Fruit fly (Drosophila melanogaster) whole organism, embryonic: ENCODE data around the gene CG43339.
A peak's percentile ranks its signal among the peaks of the same experiment; 100 is the strongest.

Experiments used
- CG10366 ChIP-seq: fragments of 200-800 bp; sonication (Bioruptor generic); IDR thresholded peaks from 2 replicates; pipeline ENCODE4 v1.3.6; 2022; ENCODE audit warnings: missing biosample characterization, missing genetic modification characterization
- CG10565 ChIP-seq: fragments of 200-800 bp; sonication (Bioruptor generic); optimal IDR thresholded peaks from 3 replicates; lab custom pipeline; 2016; ENCODE audit warnings: missing biosample characterization, mild to moderate bottlenecking, missing genetic modification characterization
- CG10959 ChIP-seq: fragments of 200-800 bp; sonication (Bioruptor generic); IDR thresholded peaks from 2 replicates; pipeline ENCODE4 v1.3.6; 2022; ENCODE audit warnings: missing biosample characterization, missing genetic modification characterization
- CG11456 ChIP-seq: fragments of 200-800 bp; sonication (Bioruptor generic); IDR thresholded peaks from 3 replicates; pipeline ENCODE4 v1.3.6; 2022; ENCODE audit warnings: missing biosample characterization, missing genetic modification characterization
- CG15011 ChIP-seq: fragments of 200-800 bp; sonication (Bioruptor generic); optimal IDR thresholded peaks from 3 replicates; lab custom pipeline; 2018; ENCODE audit warnings: missing biosample characterization, mild to moderate bottlenecking, missing genetic modification characterization
- CG1647 ChIP-seq: fragments of 200-800 bp; sonication (Bioruptor generic); optimal IDR thresholded peaks from 3 replicates; lab custom pipeline; 2016; ENCODE audit warnings: missing biosample characterization, missing genetic modification characterization
- CG17359 ChIP-seq: fragments of 200-800 bp; sonication (Bioruptor generic); optimal IDR thresholded peaks from 3 replicates; lab custom pipeline; 2018; ENCODE audit warnings: missing biosample characterization, mild to moderate bottlenecking, missing genetic modification characterization, moderate library complexity
- CG17361 ChIP-seq: fragments of 200-800 bp; sonication (Bioruptor generic); IDR thresholded peaks from 3 replicates; pipeline ENCODE4 v1.3.6; 2022; ENCODE audit warnings: missing biosample characterization, missing genetic modification characterization
- CG18619 ChIP-seq: fragments of 200-800 bp; sonication (Bioruptor generic); optimal IDR thresholded peaks from 3 replicates; lab custom pipeline; 2017; ENCODE audit warnings: missing biosample characterization, mild to moderate bottlenecking, missing genetic modification characterization
- CG31224 ChIP-seq: fragments of 200-800 bp; sonication (Bioruptor generic); IDR thresholded peaks from 2 replicates; pipeline ENCODE4 v1.3.6; 2022; ENCODE audit warnings: missing biosample characterization, missing genetic modification characterization
- CG31441 ChIP-seq: fragments of 200-800 bp; sonication (Bioruptor generic); IDR thresholded peaks from 2 replicates; pipeline ENCODE4 v1.3.6; 2022; ENCODE audit warnings: missing biosample characterization, missing genetic modification characterization
- CG32772 ChIP-seq: fragments of 200-800 bp; sonication (Bioruptor generic); IDR thresholded peaks from 2 replicates; pipeline ENCODE4 v1.3.6; 2022; ENCODE audit warnings: missing biosample characterization, missing genetic modification characterization
- CG3838 ChIP-seq: fragments of 200-800 bp; sonication (Bioruptor generic); optimal IDR thresholded peaks from 3 replicates; lab custom pipeline; 2016; ENCODE audit warnings: missing biosample characterization, missing genetic modification characterization
- CG4854 ChIP-seq: fragments of 200-800 bp; sonication (Bioruptor generic); optimal IDR thresholded peaks from 2 replicates; lab custom pipeline; 2016; ENCODE audit warnings: missing biosample characterization, missing genetic modification characterization, inconsistent platforms
- CG5180 ChIP-seq: fragments of 200-800 bp; sonication (Bioruptor generic); optimal IDR thresholded peaks from 3 replicates; lab custom pipeline; 2017; ENCODE audit warnings: missing biosample characterization, missing genetic modification characterization, mild to moderate bottlenecking, moderate library complexity, missing genetic modification reagents
- CG6765 ChIP-seq: fragments of 200-800 bp; sonication (Bioruptor generic); optimal IDR thresholded peaks from 3 replicates; lab custom pipeline; 2017; ENCODE audit warnings: missing biosample characterization, mild to moderate bottlenecking, missing genetic modification characterization
- CG7372 ChIP-seq: fragments of 200-800 bp; sonication (Bioruptor generic); IDR thresholded peaks from 2 replicates; pipeline ENCODE4 v1.3.6; 2022; ENCODE audit warnings: missing biosample characterization, missing genetic modification characterization
- CG9437 ChIP-seq: fragments of 200-800 bp; sonication (Bioruptor generic); optimal IDR thresholded peaks from 2 replicates; lab custom pipeline; 2018; ENCODE audit warnings: missing biosample characterization, mild to moderate bottlenecking, missing genetic modification characterization
- CG9609 ChIP-seq: fragments of 200-800 bp; sonication (Bioruptor generic); optimal IDR thresholded peaks from 3 replicates; lab custom pipeline; 2016; ENCODE audit warnings: missing biosample characterization, missing genetic modification characterization
- Doc2 ChIP-seq: fragments of 200-800 bp; sonication (Bioruptor generic); IDR thresholded peaks from 2 replicates; pipeline ENCODE4 v1.3.6; 2022; ENCODE audit warnings: missing biosample characterization, missing genetic modification characterization
- E2f2 ChIP-seq: fragments of 200-800 bp; sonication (Bioruptor generic); IDR thresholded peaks from 2 replicates; pipeline ENCODE4 v1.3.6; 2022; ENCODE audit warnings: missing biosample characterization, missing genetic modification characterization
- H2.0 ChIP-seq: fragments of 200-800 bp; sonication (Bioruptor generic); IDR thresholded peaks from 2 replicates; pipeline ENCODE4 v1.3.6; 2022; ENCODE audit warnings: missing biosample characterization, missing genetic modification characterization
- HLH54F ChIP-seq: fragments of 200-800 bp; sonication (Bioruptor generic); optimal IDR thresholded peaks from 3 replicates; lab custom pipeline; 2016; ENCODE audit warnings: missing biosample characterization, missing genetic modification characterization
- Lpt ChIP-seq: fragments of >200 bp; optimal IDR thresholded peaks from 2 replicates; lab custom pipeline; 2018; ENCODE audit warnings: missing biosample characterization, missing genetic modification characterization
- NFAT ChIP-seq: fragments of 200-800 bp; sonication (Bioruptor generic); IDR thresholded peaks from 2 replicates; pipeline ENCODE4 v1.3.6; 2022; ENCODE audit warnings: missing biosample characterization, missing genetic modification characterization
- Nf-YC ChIP-seq: fragments of 200-800 bp; optimal IDR thresholded peaks from 3 replicates; lab custom pipeline; 2019; ENCODE audit warnings: missing biosample characterization, mild to moderate bottlenecking, missing genetic modification characterization, moderate library complexity
- Tbp ChIP-seq: fragments of >200 bp; optimal IDR thresholded peaks from 2 replicates; lab custom pipeline; 2018; ENCODE audit warnings: missing biosample characterization, missing genetic modification characterization
- Xrp1 ChIP-seq: fragments of 200-800 bp; sonication (Bioruptor generic); IDR thresholded peaks from 2 replicates; pipeline ENCODE4 v1.3.6; 2022; ENCODE audit warnings: missing biosample characterization, missing genetic modification characterization
- bowl ChIP-seq: fragments of 200-800 bp; sonication (Bioruptor generic); IDR thresholded peaks from 2 replicates; pipeline ENCODE4 v1.3.6; 2022; ENCODE audit warnings: missing biosample characterization, missing genetic modification characterization
- bsh ChIP-seq, 2 experiments: fragments of 200-800 bp; sonication (Bioruptor generic); optimal IDR thresholded peaks; 2 replicates each; lab custom pipeline; 2017 to 2018; ENCODE audit warnings: mild to moderate bottlenecking in 2 of 2, missing biosample characterization in 2 of 2, missing genetic modification characterization in 2 of 2, moderate library complexity in 1 of 2
- chif ChIP-seq, 2 experiments: fragments of 200-800 bp; sonication (Bioruptor generic); optimal IDR thresholded peaks; 3 replicates each; lab custom pipeline; 2016; ENCODE audit warnings: missing biosample characterization in 2 of 2, missing genetic modification characterization in 2 of 2
- chn ChIP-seq: fragments of 200-800 bp; sonication (Bioruptor generic); optimal IDR thresholded peaks from 2 replicates; lab custom pipeline; 2016; ENCODE audit warnings: missing biosample characterization, missing genetic modification characterization
- crp ChIP-seq, 2 experiments: fragments of 200-800 bp; sonication (Bioruptor generic); optimal IDR thresholded peaks; 2 replicates in 1 of 2; 3 replicates in 1 of 2; lab custom pipeline; 2017; ENCODE audit warnings: missing biosample characterization in 2 of 2, missing genetic modification characterization in 2 of 2, mild to moderate bottlenecking in 1 of 2, moderate library complexity in 1 of 2
- ewg ChIP-seq: fragments of 200-800 bp; sonication (Bioruptor generic); optimal IDR thresholded peaks from 3 replicates; lab custom pipeline; 2017; ENCODE audit warnings: mild to moderate bottlenecking, missing biosample characterization, missing genetic modification reagents, missing genetic modification characterization
- hkb ChIP-seq, 2 experiments: fragments of 200-800 bp in 1 of 2; fragments of >200 bp in 1 of 2; sonication (Bioruptor generic) in 1 of 2; IDR thresholded peaks in 1 of 2; optimal IDR thresholded peaks in 1 of 2; 2 replicates each; pipeline versions ENCODE4 v1.3.6 to Lab custom; 2017 to 2022; ENCODE audit warnings: missing biosample characterization in 1 of 2, missing genetic modification characterization in 1 of 2
- mam ChIP-seq: fragments of 200-800 bp; sonication (Bioruptor generic); optimal IDR thresholded peaks from 3 replicates; lab custom pipeline; 2016; ENCODE audit warnings: missing biosample characterization, missing genetic modification characterization
- nmo ChIP-seq: fragments of 200-800 bp; sonication (Bioruptor generic); optimal IDR thresholded peaks from 2 replicates; lab custom pipeline; 2018; ENCODE audit warnings: missing biosample characterization, mild to moderate bottlenecking, missing genetic modification characterization, moderate library complexity
- pho ChIP-seq: fragments of 200-800 bp; sonication (Bioruptor generic); optimal IDR thresholded peaks from 2 replicates; lab custom pipeline; 2016; ENCODE audit warnings: missing biosample characterization, missing genetic modification characterization
- repo ChIP-seq: fragments of 200-800 bp; sonication (Bioruptor generic); optimal IDR thresholded peaks from 2 replicates; lab custom pipeline; 2016; ENCODE audit warnings: missing biosample characterization, missing genetic modification characterization
- shn ChIP-seq: fragments of 200-800 bp; sonication (Bioruptor generic); optimal IDR thresholded peaks from 3 replicates; lab custom pipeline; 2016; ENCODE audit warnings: missing biosample characterization, missing genetic modification characterization
- so ChIP-seq: fragments of 200-800 bp; sonication (Bioruptor generic); IDR thresholded peaks from 3 replicates; pipeline ENCODE4 v1.3.6; 2022; ENCODE audit warnings: missing biosample characterization, missing genetic modification characterization
- stc ChIP-seq: fragments of 200-800 bp; sonication (Bioruptor generic); IDR thresholded peaks from 2 replicates; pipeline ENCODE4 v1.3.6; 2022; ENCODE audit warnings: missing biosample characterization, missing genetic modification characterization
- toy ChIP-seq: fragments of 200-800 bp; sonication (Bioruptor generic); IDR thresholded peaks from 2 replicates; pipeline ENCODE4 v1.3.6; 2022; ENCODE audit warnings: missing biosample characterization, missing genetic modification characterization
- trem ChIP-seq: fragments of 200-800 bp; optimal IDR thresholded peaks from 3 replicates; lab custom pipeline; 2019; ENCODE audit warnings: missing biosample characterization, mild to moderate bottlenecking, missing genetic modification characterization, moderate library complexity
- unc-4 ChIP-seq: fragments of 200-800 bp; sonication (Bioruptor generic); IDR thresholded peaks from 2 replicates; pipeline ENCODE4 v1.3.6; 2022; ENCODE audit warnings: missing biosample characterization, missing genetic modification characterization; ENCODE audit not compliant: partially characterized antibody
- vnd ChIP-seq: fragments of 200-800 bp; sonication (Bioruptor generic); IDR thresholded peaks from 3 replicates; pipeline ENCODE4 v1.3.6; 2022; ENCODE audit warnings: missing biosample characterization, missing genetic modification characterization; ENCODE audit not compliant: partially characterized antibody
- wor ChIP-seq: fragments of 200-800 bp; sonication (Bioruptor generic); IDR thresholded peaks from 2 replicates; pipeline ENCODE4 v1.3.6; 2022; ENCODE audit warnings: missing biosample characterization, missing genetic modification characterization
- yki ChIP-seq: fragments of >200 bp; optimal IDR thresholded peaks from 3 replicates; lab custom pipeline; 2018
- zfh1 ChIP-seq: fragments of 200-800 bp; sonication (Bioruptor generic); IDR thresholded peaks from 3 replicates; pipeline ENCODE4 v1.3.6; 2022; ENCODE audit warnings: missing biosample characterization, missing genetic modification characterization

The CG43339 gene

dm6 chr2L:18693877-18694723 lies 21.0 kb upstream of the CG43339 start (continued):
- peak; percentile 80 for TF ChIP-seq Xrp1
- TF ChIP-seq nmo: peak; percentile 9
- TF ChIP-seq stc (GFP tag; lab: Robert Waterston, UW): peak; percentile 33
- TF ChIP-seq Nf-YC: peak; percentile 44
- peak; percentile 28 for TF ChIP-seq CG5180 (GFP tag; lab: Kevin White, UChicago)
- peak; percentile 37 for TF ChIP-seq repo (GFP tag; lab: Kevin White, UChicago)
- TF ChIP-seq chn (GFP tag; lab: Kevin White, UChicago): peak; percentile 49
- TF ChIP-seq CG1647 (GFP tag; lab: Kevin White, UChicago): peak; percentile 58
- TF ChIP-seq CG9609: peak; percentile 72
- TF ChIP-seq bsh (GFP tag; optimal IDR thresholded peaks at IDR 0.05; lab: Kevin White, UChicago): peak; percentile 17 to 53
- peak; percentile 63 for TF ChIP-seq CG17359 (tag; lab: Kevin White, UChicago)
- no peak for TF ChIP-seq wor
- peak; percentile 76 for TF ChIP-seq NFAT (GFP tag; lab: Robert Waterston, UW)
- TF ChIP-seq CG32772 (GFP tag; lab: Robert Waterston, UW): peak; percentile 53
- no peak for TF ChIP-seq unc-4 (GFP tag; lab: Robert Waterston, UW)
- peak; percentile 31; the same call in 1 of the 2 replicates for TF ChIP-seq CG10959 (GFP tag; lab: Robert Waterston, UW)
- TF ChIP-seq CG4854 (GFP tag; lab: Kevin White, UChicago): peak; percentile 22
- TF ChIP-seq CG10366 (GFP tag; lab: Robert Waterston, UW): peak; percentile 68
- no peak for TF ChIP-seq CG6765
- 0 out of 2 replicates have a peak, but pooled peaks have one; percentile 18 for TF ChIP-seq CG31224
- TF ChIP-seq CG31441 (GFP tag; lab: Robert Waterston, UW): peak; percentile 62; the same call in 1 of the 2 replicates
- 0 out of 2 replicates have a peak, but pooled peaks have one; percentile 5 for TF ChIP-seq toy (GFP tag; lab: Robert Waterston, UW)
- no peak for TF ChIP-seq bowl
- no peak for TF ChIP-seq Doc2 (GFP tag; lab: Robert Waterston, UW)
- TF ChIP-seq CG17361 (GFP tag; lab: Robert Waterston, UW): peak; percentile 71
- TF ChIP-seq so (GFP tag; lab: Robert Waterston, UW): peak; percentile 53
- peak; percentile 43 to 79 for TF ChIP-seq crp (GFP tag; optimal IDR thresholded peaks at IDR 0.05; lab: Kevin White, UChicago)
- peak; percentile 16 for TF ChIP-seq CG3838 (GFP tag; lab: Kevin White, UChicago)
- TF ChIP-seq trem (tag; lab: Kevin White, UChicago): peak; percentile 14
- peak; percentile 59; the same call in 1 of the 3 replicates for TF ChIP-seq zfh1 (GFP tag; lab: Robert Waterston, UW)
- TF ChIP-seq CG15011 (GFP tag; lab: Kevin White, UChicago): no peak
- TF ChIP-seq H2.0 (GFP tag; lab: Robert Waterston, UW): peak; percentile 57
- TF ChIP-seq CG18619 (GFP tag; lab: Kevin White, UChicago): peak; percentile 16
- peak; percentile 15 for TF ChIP-seq pho (GFP tag; lab: Kevin White, UChicago)
- no peak for TF ChIP-seq hkb (optimal IDR thresholded peaks at IDR 0.05; lab: Kevin White, UChicago)
- peak; percentile 67 for TF ChIP-seq hkb (GFP tag; IDR thresholded peaks at IDR 0.05; lab: Robert Waterston, UW)
- TF ChIP-seq chif (GFP tag; optimal IDR thresholded peaks at IDR 0.05; lab: Kevin White, UChicago): peak in 1 of 2 experiments; percentile 43
- TF ChIP-seq CG11456 (GFP tag; lab: Robert Waterston, UW): peak; percentile 81
- peak; percentile 73; the same call in 1 of the 2 replicates for TF ChIP-seq E2f2 (GFP tag; lab: Robert Waterston, UW)
- TF ChIP-seq yki (lab: Kevin White, UChicago): no peak
- TF ChIP-seq CG10565: no peak
- TF ChIP-seq Lpt (GFP tag; lab: Kevin White, UChicago): no peak
- TF ChIP-seq mam (GFP tag; lab: Kevin White, UChicago): peak; percentile 76
- TF ChIP-seq Tbp: no peak
- peak; percentile 53 for TF ChIP-seq HLH54F
- TF ChIP-seq ewg (GFP tag; lab: Kevin White, UChicago): peak; percentile 6
- TF ChIP-seq CG9437 (GFP tag; lab: Kevin White, UChicago): peak; percentile 58
- TF ChIP-seq shn (GFP tag; lab: Kevin White, UChicago): peak; percentile 71
- no peak for TF ChIP-seq vnd
- no peak for TF ChIP-seq CG7372 (GFP tag; lab: Robert Waterston, UW)
